Worm (Caenorhabditis elegans): ENCODE measurements around the gene T23G7.3.

The T23G7.3 gene

ce11 chrII:9126965-9127364, 40.7 kb downstream of the T23G7.3 start:
- TF ChIP-seq madf-5 (GFP tag; IDR thresholded peaks at IDR 0.05) (no peak), vab-7 (GFP tag; IDR thresholded peaks at IDR 0.05) (no peak), pqm-1 (tag; optimal IDR thresholded peaks at IDR 0.05) (no peak), mdl-1 (tag; optimal IDR thresholded peaks at IDR 0.05) (peak in 1 of 2 experiments; percentile 37), arid-1 (GFP tag; conservative IDR thresholded peaks at IDR 0.05) (0 out of 2 replicates have a peak, but pooled peaks have one; percentile 35), nhr-6 (tag; optimal IDR thresholded peaks at IDR 0.05) (peak; percentile 87), hlh-30 (tag; optimal IDR thresholded peaks at IDR 0.05; ENCODE audit: insufficient read depth) (peak; percentile 50), nhr-28 (tag; optimal IDR thresholded peaks at IDR 0.05) (peak; percentile 25), dve-1 (tag; optimal IDR thresholded peaks at IDR 0.05; ENCODE audit: insufficient read depth) (peak; percentile 65), mes-2 (tag; optimal IDR thresholded peaks at IDR 0.05; ENCODE audit: poor library complexity, severe bottlenecking) (peak; percentile 52), lsy-2 (tag; optimal IDR thresholded peaks at IDR 0.05) (peak in 1 of 2 experiments; percentile 24), nhr-102 (tag; optimal IDR thresholded peaks at IDR 0.05) (no peak), ama-1 (optimal IDR thresholded peaks at IDR 0.05) (peak; percentile 27), pha-4 (GFP tag; IDR thresholded peaks at IDR 0.05) (no peak), pha-4 (tag; optimal IDR thresholded peaks at IDR 0.05) (peak; percentile 95), hlh-11 (tag; optimal IDR thresholded peaks at IDR 0.05) (peak; percentile 71), hmg-1.1 (GFP tag; IDR thresholded peaks at IDR 0.05) (0 out of 2 replicates have a peak, but pooled peaks have one; percentile 10), nhr-42 (GFP tag; IDR thresholded peaks at IDR 0.05) (0 out of 2 replicates have a peak, but pooled peaks have one; percentile 30), nhr-48 (tag; optimal IDR thresholded peaks at IDR 0.05) (no peak), daf-16 (GFP tag; optimal IDR thresholded peaks at IDR 0.05) (no peak), daf-16 (tag; optimal IDR thresholded peaks at IDR 0.05) (peak; percentile 19), mep-1 (tag; optimal IDR thresholded peaks at IDR 0.05) (peak; percentile 47)

- TF ChIP-seq mdt-29 (GFP tag; IDR thresholded peaks at IDR 0.05) = no peak
- no peak for TF ChIP-seq unc-130 (GFP tag; optimal IDR thresholded peaks at IDR 0.05)
- no peak for TF ChIP-seq egl-43 (GFP tag; IDR thresholded peaks at IDR 0.05)
- no peak for TF ChIP-seq spr-3 (GFP tag; optimal IDR thresholded peaks at IDR 0.05)
- TF ChIP-seq nhr-76 (tag; optimal IDR thresholded peaks at IDR 0.05) = no peak
- no peak for TF ChIP-seq Y5F2A.4 (GFP tag; optimal IDR thresholded peaks at IDR 0.05)
- TF ChIP-seq ceh-82 (tag; optimal IDR thresholded peaks at IDR 0.05) = no peak
- no peak for TF ChIP-seq cey-2 (tag; optimal IDR thresholded peaks at IDR 0.05; ENCODE audit: borderline replicate concordance, insufficient read depth)
- TF ChIP-seq daf-8 (GFP tag; IDR thresholded peaks at IDR 0.05) = no peak
- no peak for TF ChIP-seq aly-2 (tag; optimal IDR thresholded peaks at IDR 0.05)
- no peak for TF ChIP-seq hif-1 (tag; optimal IDR thresholded peaks at IDR 0.05)
- TF ChIP-seq nhr-6 (tag; optimal IDR thresholded peaks at IDR 0.05) = no peak
- TF ChIP-seq skn-1 (tag; optimal IDR thresholded peaks at IDR 0.05) = no peak
- TF ChIP-seq F49E8.2 (tag; optimal IDR thresholded peaks at IDR 0.05; ENCODE audit: borderline replicate concordance) = no peak
- TF ChIP-seq php-3 (GFP tag; IDR thresholded peaks at IDR 0.05) = 0 out of 2 replicates have a peak, but pooled peaks have one; percentile 16
- no peak for TF ChIP-seq ces-1 (GFP tag; optimal IDR thresholded peaks at IDR 0.05)
- no peak for TF ChIP-seq F10B5.3 (tag; optimal IDR thresholded peaks at IDR 0.05)
- no peak for TF ChIP-seq daf-16 (GFP tag; optimal IDR thresholded peaks at IDR 0.05)
- peak; percentile 32 for TF ChIP-seq daf-16 (tag; optimal IDR thresholded peaks at IDR 0.05)
- no peak for TF ChIP-seq set-16 (GFP tag; IDR thresholded peaks at IDR 0.05)
- TF ChIP-seq madf-9 (GFP tag; conservative IDR thresholded peaks at IDR 0.05) = no peak
- no peak for TF ChIP-seq ztf-7 (tag; optimal IDR thresholded peaks at IDR 0.05)
- TF ChIP-seq dve-1 (tag; optimal IDR thresholded peaks at IDR 0.05; ENCODE audit: insufficient read depth) = peak; percentile 57
- TF ChIP-seq nhr-41 (GFP tag; IDR thresholded peaks at IDR 0.05) = no peak
- TF ChIP-seq snpc-1.2 (GFP tag; IDR thresholded peaks at IDR 0.05) = no peak
- no peak for TF ChIP-seq vab-7 (GFP tag; IDR thresholded peaks at IDR 0.05)
- TF ChIP-seq nhr-42 (GFP tag; IDR thresholded peaks at IDR 0.05) = no peak
- no peak for TF ChIP-seq lir-3 (tag; optimal IDR thresholded peaks at IDR 0.05)
- TF ChIP-seq mep-1 (tag; optimal IDR thresholded peaks at IDR 0.05) = no peak
- TF ChIP-seq lin-1 (GFP tag; IDR thresholded peaks at IDR 0.05) = no peak
- no peak for TF ChIP-seq F44E2.7 (GFP tag; IDR thresholded peaks at IDR 0.05)
- TF ChIP-seq lim-7 (GFP tag; IDR thresholded peaks at IDR 0.05) = no peak
- no peak for TF ChIP-seq mxl-3 (GFP tag; optimal IDR thresholded peaks at IDR 0.05)
- peak; percentile 29 for TF ChIP-seq nhr-28 (tag; optimal IDR thresholded peaks at IDR 0.05)
- TF ChIP-seq ceh-20 (GFP tag; IDR thresholded peaks at IDR 0.05) = no peak
- no peak for TF ChIP-seq madf-5 (GFP tag; IDR thresholded peaks at IDR 0.05)
Measured at ce11 chrII:9125007-9125406, 42.6 kb downstream of the T23G7.3 start.
